Fruit fly (Drosophila melanogaster): ENCODE data around the gene sqz.

The sqz gene

DNA sequence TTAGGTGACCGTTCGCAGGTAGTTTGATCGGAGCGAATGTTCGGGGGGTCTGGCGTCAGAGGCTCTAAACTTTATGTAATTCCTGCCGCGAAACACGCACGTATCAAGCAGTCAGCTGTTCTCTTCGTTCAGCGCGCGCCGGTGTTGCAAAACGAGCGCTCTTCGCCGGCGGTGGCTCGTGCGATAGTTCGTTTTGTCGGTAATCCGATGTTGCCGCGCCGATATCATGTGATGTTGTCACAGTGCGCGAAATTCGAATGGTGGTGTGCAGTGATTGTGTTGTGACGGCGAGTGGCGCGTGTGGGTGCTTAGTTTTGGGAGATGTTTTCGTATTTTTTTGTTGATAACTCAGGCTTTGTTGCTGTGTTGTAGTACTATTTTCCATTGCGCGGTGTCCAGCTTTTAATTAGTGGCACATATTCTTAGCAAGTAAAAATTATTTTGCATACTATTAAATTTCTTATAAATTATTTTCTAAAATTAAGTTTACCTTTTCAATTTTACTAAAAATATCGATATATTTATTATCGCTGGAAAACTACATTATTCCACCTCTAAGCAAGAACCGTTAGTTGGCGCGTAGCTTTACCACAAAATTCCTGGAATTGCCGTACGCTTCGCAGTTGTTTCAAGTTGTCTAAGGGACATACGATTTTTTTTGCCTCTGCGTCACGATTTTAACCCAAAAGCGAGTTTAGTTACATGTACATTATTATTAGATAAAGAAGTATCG, 7.2 kb upstream of the sqz start, which contains the start of gene nanos (continued):
- TF ChIP-seq az2 (GFP tag; optimal IDR thresholded peaks at IDR 0.05), result peak; percentile 47
- TF ChIP-seq CG8089 (GFP tag; optimal IDR thresholded peaks at IDR 0.05), result no peak
- TF ChIP-seq CG17385 (GFP tag; optimal IDR thresholded peaks at IDR 0.05), result peak; percentile 34
- no peak for TF ChIP-seq Lpt (GFP tag; optimal IDR thresholded peaks at IDR 0.05)
- no peak for TF ChIP-seq CG14050 (GFP tag; IDR thresholded peaks at IDR 0.05)
- no peak for TF ChIP-seq chm (GFP tag; IDR thresholded peaks at IDR 0.05)
- peak; percentile 57; the same call in 1 of the 2 replicates for TF ChIP-seq CG11085 (GFP tag; IDR thresholded peaks at IDR 0.05)
- TF ChIP-seq org-1 (GFP tag; optimal IDR thresholded peaks at IDR 0.05), result no peak
- peak; percentile 97 for TF ChIP-seq Med (GFP tag)
- peak; percentile 55 for TF ChIP-seq tx (GFP tag; optimal IDR thresholded peaks at IDR 0.05)
- no peak for TF ChIP-seq GATAe (GFP tag; conservative IDR thresholded peaks at IDR 0.05)
- peak; percentile 74 for TF ChIP-seq pho (GFP tag; optimal IDR thresholded peaks at IDR 0.05)
- TF ChIP-seq CG17328 (GFP tag; IDR thresholded peaks at IDR 0.05), result no peak
- peak; percentile 54 for TF ChIP-seq CG31224 (GFP tag; IDR thresholded peaks at IDR 0.05)
- peak; percentile 29 to 33 for TF ChIP-seq chif (GFP tag; optimal IDR thresholded peaks at IDR 0.05)
- peak; percentile 45 for TF ChIP-seq Chrac-16 (GFP tag; optimal IDR thresholded peaks at IDR 0.05)
- TF ChIP-seq CG2889 (GFP tag; IDR thresholded peaks at IDR 0.05), result 0 out of 3 replicates have a peak, but pooled peaks have one; percentile 29
- peak; percentile 95 for TF ChIP-seq Doc3 (GFP tag; IDR thresholded peaks at IDR 0.05; ENCODE audit: partially characterized antibody)
- TF ChIP-seq Stat92E (GFP tag; optimal IDR thresholded peaks at IDR 0.05), result no peak
- TF ChIP-seq CG3995 (GFP tag; optimal IDR thresholded peaks at IDR 0.05), result peak; percentile 99
- peak; percentile 36 for TF ChIP-seq CG16815 (GFP tag; optimal IDR thresholded peaks at IDR 0.05)
- TF ChIP-seq CG10565 (GFP tag; optimal IDR thresholded peaks at IDR 0.05), result no peak
- TF ChIP-seq Sox100B (GFP tag; optimal IDR thresholded peaks at IDR 0.05), result peak; percentile 20
- TF ChIP-seq disco-r (GFP tag; optimal IDR thresholded peaks at IDR 0.05), result no peak
- no peak; the same call in 1 of the 2 replicates for TF ChIP-seq Poxn (GFP tag; IDR thresholded peaks at IDR 0.05)
- TF ChIP-seq H2.0 (GFP tag; IDR thresholded peaks at IDR 0.05), result peak; percentile 59; the same call in 1 of the 2 replicates
- no peak for TF ChIP-seq CG5245 (GFP tag; optimal IDR thresholded peaks at IDR 0.05)
- no peak for TF ChIP-seq prd (optimal IDR thresholded peaks at IDR 0.05)
- TF ChIP-seq prd (GFP tag; IDR thresholded peaks at IDR 0.05), result peak; percentile 64
- peak; percentile 14 for TF ChIP-seq CG7556 (GFP tag; optimal IDR thresholded peaks at IDR 0.05)
- peak; percentile 99 for TF ChIP-seq zen2 (GFP tag; IDR thresholded peaks at IDR 0.05; ENCODE audit: partially characterized antibody)
- no peak for TF ChIP-seq Hand (GFP tag; optimal IDR thresholded peaks at IDR 0.05)
- peak; percentile 6 for TF ChIP-seq Blimp-1 (GFP tag; optimal IDR thresholded peaks at IDR 0.05)
- TF ChIP-seq yki (optimal IDR thresholded peaks at IDR 0.05), result no peak
- peak; percentile 49 for TF ChIP-seq Meics (GFP tag; optimal IDR thresholded peaks at IDR 0.05)
- 0 out of 2 replicates have a peak, but pooled peaks have one; percentile 12 for TF ChIP-seq stc (GFP tag; IDR thresholded peaks at IDR 0.05)
- TF ChIP-seq CG32772 (GFP tag; IDR thresholded peaks at IDR 0.05), result no peak
- TF ChIP-seq Hr78 (GFP tag; optimal IDR thresholded peaks at IDR 0.05), result peak in 1 of 2 experiments; percentile 57
- TF ChIP-seq onecut (GFP tag; IDR thresholded peaks at IDR 0.05), result no peak
- no peak for TF ChIP-seq ase (GFP tag; IDR thresholded peaks at IDR 0.05)
- TF ChIP-seq btn (GFP tag; optimal IDR thresholded peaks at IDR 0.05), result no peak
- peak; percentile 96 for TF ChIP-seq nerfin-2 (GFP tag; IDR thresholded peaks at IDR 0.05; ENCODE audit: partially characterized antibody)
- peak; percentile 100 for TF ChIP-seq BEAF-32 (GFP tag; optimal IDR thresholded peaks at IDR 0.05)
- TF ChIP-seq sisA (GFP tag; IDR thresholded peaks at IDR 0.05), result peak; percentile 60
- TF ChIP-seq Opbp (GFP tag; IDR thresholded peaks at IDR 0.05; ENCODE audit: partially characterized antibody), result peak; percentile 99
- peak; percentile 98 for TF ChIP-seq tna (GFP tag; IDR thresholded peaks at IDR 0.05; ENCODE audit: partially characterized antibody)
- peak; percentile 28 for TF ChIP-seq CG16863 (GFP tag; optimal IDR thresholded peaks at IDR 0.05)
- TF ChIP-seq tin (GFP tag; optimal IDR thresholded peaks at IDR 0.05), result peak; percentile 67
- no peak for TF ChIP-seq CG17568 (GFP tag; optimal IDR thresholded peaks at IDR 0.05)
- TF ChIP-seq maf-S (GFP tag; optimal IDR thresholded peaks at IDR 0.05), result peak; percentile 69

All from whole organism, embryonic.